Comparison of ENCODE assay signal across 1 fruit fly cellular context in genomic region chr3L:19055064-19055463, dm6.
TF ChIP-seq lines count a peak whose summit lies in the region.

No protein-coding gene starts in this region.

TF ChIP-seq in whole organism, embryonic, 481 proteins besides CTCF, POLR2A, EP300 and RAD21 (continued from another document):
- no peak for TF ChIP-seq CG15696 (tag; optimal IDR thresholded peaks at IDR 0.05; lab: Kevin White, UChicago)
- no peak for TF ChIP-seq Dip3 (GFP tag; optimal IDR thresholded peaks at IDR 0.05; lab: Kevin White, UChicago)
- no peak for TF ChIP-seq CG5953 (GFP tag; IDR thresholded peaks at IDR 0.05; lab: Robert Waterston, UW)
- TF ChIP-seq CG1024 (GFP tag; IDR thresholded peaks at IDR 0.05; lab: Robert Waterston, UW) = no peak
- no peak for TF ChIP-seq lbe (GFP tag; optimal IDR thresholded peaks at IDR 0.05; lab: Kevin White, UChicago)
- TF ChIP-seq Vsx1 (GFP tag; optimal IDR thresholded peaks at IDR 0.05; lab: Kevin White, UChicago) = no peak
- peak; percentile 48 for TF ChIP-seq Xrp1 (GFP tag; IDR thresholded peaks at IDR 0.05; lab: Robert Waterston, UW)
- no peak for TF ChIP-seq jing (GFP tag; optimal IDR thresholded peaks at IDR 0.05; lab: Kevin White, UChicago)
- TF ChIP-seq Mes4 (GFP tag; optimal IDR thresholded peaks at IDR 0.05; lab: Kevin White, UChicago) = no peak
- TF ChIP-seq CG18476 (GFP tag; optimal IDR thresholded peaks at IDR 0.05; lab: Kevin White, UChicago) = no peak
- TF ChIP-seq trh (GFP tag; optimal IDR thresholded peaks at IDR 0.05; lab: Kevin White, UChicago) = no peak
- TF ChIP-seq phol (tag; optimal IDR thresholded peaks at IDR 0.05; lab: Kevin White, UChicago) = peak; percentile 3
- no peak for TF ChIP-seq onecut (GFP tag; IDR thresholded peaks at IDR 0.05; lab: Robert Waterston, UW)
- TF ChIP-seq CG4360 (GFP tag; IDR thresholded peaks at IDR 0.05; lab: Robert Waterston, UW) = no peak
- no peak for TF ChIP-seq CG10959 (GFP tag; IDR thresholded peaks at IDR 0.05; lab: Robert Waterston, UW)
- no peak for TF ChIP-seq tup (GFP tag; optimal IDR thresholded peaks at IDR 0.05; lab: Kevin White, UChicago)
- no peak for TF ChIP-seq unc-4 (GFP tag; IDR thresholded peaks at IDR 0.05; lab: Robert Waterston, UW; ENCODE audit: partially characterized antibody)
